Fruit fly (Drosophila melanogaster) whole organism, prepupa: Measurements from ENCODE around the gene FucT6.
A peak's percentile ranks its signal among the peaks of the same experiment; 100 is the strongest.

Experiments
- CG10631 ChIP-seq: fragments of 200-800 bp; sonication (Bioruptor generic); optimal IDR thresholded peaks from 2 replicates; lab custom pipeline; 2016; ENCODE audit warnings: missing biosample characterization, missing genetic modification characterization
- CG10669 ChIP-seq: fragments of 200-800 bp; sonication (Bioruptor generic); optimal IDR thresholded peaks from 3 replicates; lab custom pipeline; 2018; ENCODE audit warnings: missing biosample characterization, mild to moderate bottlenecking, missing genetic modification characterization, moderate library complexity
- CG11762 ChIP-seq: fragments of 200-800 bp; sonication (Bioruptor generic); optimal IDR thresholded peaks from 3 replicates; lab custom pipeline; 2016; ENCODE audit warnings: missing biosample characterization, missing genetic modification characterization; ENCODE audit not compliant: insufficient read depth
- CG15336 ChIP-seq: fragments of 200-800 bp; sonication (Bioruptor generic); IDR thresholded peaks from 2 replicates; pipeline ENCODE4 v1.3.6; 2022; ENCODE audit warnings: missing biosample characterization, missing genetic modification characterization
- CG1621 ChIP-seq: fragments of 200-800 bp; sonication (Bioruptor generic); optimal IDR thresholded peaks from 3 replicates; lab custom pipeline; 2018; ENCODE audit warnings: missing biosample characterization, mild to moderate bottlenecking, missing genetic modification characterization
- CG3032 ChIP-seq: fragments of 200-800 bp; optimal IDR thresholded peaks from 2 replicates; lab custom pipeline; 2019; ENCODE audit warnings: missing biosample characterization, mild to moderate bottlenecking, missing genetic modification characterization, moderate library complexity
- CG31627 ChIP-seq: fragments of 200-800 bp; sonication (Bioruptor generic); optimal IDR thresholded peaks from 3 replicates; lab custom pipeline; 2016; ENCODE audit warnings: missing biosample characterization, missing genetic modification characterization
- CG32006 ChIP-seq: fragments of 200-800 bp; sonication (Bioruptor generic); optimal IDR thresholded peaks from 3 replicates; lab custom pipeline; 2017; ENCODE audit warnings: missing biosample characterization, mild to moderate bottlenecking, missing genetic modification characterization
- CG6163 ChIP-seq: fragments of 200-800 bp; sonication (Bioruptor generic); IDR thresholded peaks from 3 replicates; pipeline ENCODE4 v1.3.6; 2022; ENCODE audit warnings: missing biosample characterization, missing genetic modification characterization
- CG6276 ChIP-seq: fragments of 200-800 bp; sonication (Bioruptor generic); optimal IDR thresholded peaks from 2 replicates; lab custom pipeline; 2017; ENCODE audit warnings: missing biosample characterization, mild to moderate bottlenecking, missing genetic modification characterization
- CG6792 ChIP-seq: fragments of 200-800 bp; sonication (Bioruptor generic); optimal IDR thresholded peaks from 3 replicates; lab custom pipeline; 2016; ENCODE audit warnings: missing biosample characterization, missing genetic modification characterization
- CG6808 ChIP-seq: fragments of 200-800 bp; sonication (Bioruptor generic); optimal IDR thresholded peaks from 3 replicates; lab custom pipeline; 2017; ENCODE audit warnings: missing biosample characterization, missing genetic modification characterization, mild to moderate bottlenecking, moderate library complexity, missing genetic modification reagents
- CG6854 ChIP-seq: fragments of 200-800 bp; sonication (Bioruptor generic); optimal IDR thresholded peaks from 2 replicates; lab custom pipeline; 2017; ENCODE audit warnings: missing biosample characterization, mild to moderate bottlenecking, missing genetic modification characterization
- CG7368 ChIP-seq: fragments of 200-800 bp; sonication (Bioruptor generic); optimal IDR thresholded peaks from 3 replicates; lab custom pipeline; 2016; ENCODE audit warnings: missing biosample characterization, missing genetic modification characterization
- CG9139 ChIP-seq: fragments of 200-800 bp; sonication (Bioruptor generic); optimal IDR thresholded peaks from 3 replicates; lab custom pipeline; 2017; ENCODE audit warnings: missing biosample characterization, mild to moderate bottlenecking, missing genetic modification characterization
- Eip75B ChIP-seq: fragments of 200-800 bp; sonication (Bioruptor generic); optimal IDR thresholded peaks from 3 replicates; lab custom pipeline; 2016; ENCODE audit warnings: missing biosample characterization, missing genetic modification characterization
- Eip78C ChIP-seq: fragments of 200-800 bp; sonication (Bioruptor generic); peaks from one replicate; lab custom pipeline; 2016; ENCODE audit warnings: missing biosample characterization, missing genetic modification characterization
- Eip93F ChIP-seq: fragments of 200-800 bp; sonication (Bioruptor generic); optimal IDR thresholded peaks from 2 replicates; lab custom pipeline; 2016; ENCODE audit warnings: missing biosample characterization, mild to moderate bottlenecking, missing genetic modification characterization
- Ets21C ChIP-seq: fragments of 200-800 bp; sonication (Bioruptor generic); optimal IDR thresholded peaks from 3 replicates; lab custom pipeline; 2016; ENCODE audit warnings: missing biosample characterization, missing genetic modification characterization
- Ets96B ChIP-seq: fragments of 200-800 bp; optimal IDR thresholded peaks from 2 replicates; lab custom pipeline; 2019; ENCODE audit warnings: missing biosample characterization, mild to moderate bottlenecking, missing genetic modification characterization, moderate library complexity
- Gug ChIP-seq: fragments of 200-800 bp; sonication (Bioruptor generic); IDR thresholded peaks from 2 replicates; pipeline ENCODE4 v1.3.6; 2022; ENCODE audit warnings: missing biosample characterization, missing genetic modification characterization
- Hr39 ChIP-seq: fragments of 200-800 bp; sonication (Bioruptor generic); optimal IDR thresholded peaks from 2 replicates; lab custom pipeline; 2016; ENCODE audit warnings: missing biosample characterization, missing genetic modification characterization
- Lpt ChIP-seq: fragments of 200-800 bp; sonication (Bioruptor generic); optimal IDR thresholded peaks from 3 replicates; lab custom pipeline; 2016; ENCODE audit warnings: missing biosample characterization, missing genetic modification characterization
- OdsH ChIP-seq: fragments of 200-800 bp; sonication (Bioruptor generic); optimal IDR thresholded peaks from 3 replicates; lab custom pipeline; 2016; ENCODE audit warnings: missing biosample characterization, missing genetic modification characterization
- Smox ChIP-seq: fragments of 200-800 bp; sonication (Bioruptor generic); optimal IDR thresholded peaks from 3 replicates; lab custom pipeline; 2016; ENCODE audit warnings: missing biosample characterization, missing genetic modification characterization
- Sox102F ChIP-seq: fragments of 200-800 bp; sonication (Bioruptor generic); optimal IDR thresholded peaks from 2 replicates; lab custom pipeline; 2016; ENCODE audit warnings: missing biosample characterization, mild to moderate bottlenecking, missing genetic modification characterization
- Sox14 ChIP-seq: fragments of 200-800 bp; sonication (Bioruptor generic); optimal IDR thresholded peaks from 3 replicates; lab custom pipeline; 2016; ENCODE audit warnings: missing biosample characterization, missing genetic modification characterization
- achi ChIP-seq: fragments of 200-800 bp; sonication (Bioruptor generic); optimal IDR thresholded peaks from 3 replicates; lab custom pipeline; 2016; ENCODE audit warnings: missing biosample characterization, missing genetic modification characterization
- acj6 ChIP-seq: fragments of 200-800 bp; sonication (Bioruptor generic); optimal IDR thresholded peaks from 3 replicates; lab custom pipeline; 2016; ENCODE audit warnings: missing biosample characterization, missing genetic modification characterization
- eg ChIP-seq: fragments of 200-800 bp; sonication (Bioruptor generic); IDR thresholded peaks from 3 replicates; pipeline ENCODE4 v1.3.6; 2022; ENCODE audit warnings: missing biosample characterization, missing genetic modification characterization
- esn ChIP-seq: fragments of 200-800 bp; sonication (Bioruptor generic); optimal IDR thresholded peaks from 2 replicates; lab custom pipeline; 2016; ENCODE audit warnings: missing biosample characterization, mild to moderate bottlenecking, missing genetic modification characterization, moderate library complexity
- fd59A ChIP-seq: fragments of 200-800 bp; sonication (Bioruptor generic); optimal IDR thresholded peaks from 2 replicates; lab custom pipeline; 2017; ENCODE audit warnings: missing biosample characterization, mild to moderate bottlenecking, missing genetic modification characterization, missing genetic modification reagents
- fd85E ChIP-seq: fragments of 200-800 bp; sonication (Bioruptor generic); optimal IDR thresholded peaks from 3 replicates; lab custom pipeline; 2016; ENCODE audit warnings: missing biosample characterization, missing genetic modification characterization
- fkh ChIP-seq: fragments of 200-800 bp; sonication (Bioruptor generic); optimal IDR thresholded peaks from 3 replicates; lab custom pipeline; 2017; ENCODE audit warnings: missing biosample characterization, mild to moderate bottlenecking, missing genetic modification characterization, moderate library complexity
- net ChIP-seq: fragments of 200-800 bp; sonication (Bioruptor generic); optimal IDR thresholded peaks from 3 replicates; lab custom pipeline; 2016; ENCODE audit warnings: missing biosample characterization, missing genetic modification characterization
- salr ChIP-seq, 2 experiments: fragments of 200-800 bp; sonication (Bioruptor generic); optimal IDR thresholded peaks; 3 replicates each; lab custom pipeline; 2016 to 2018; ENCODE audit warnings: missing biosample characterization in 2 of 2, missing genetic modification characterization in 2 of 2, mild to moderate bottlenecking in 1 of 2
- spab ChIP-seq: fragments of 200-800 bp; sonication (Bioruptor generic); optimal IDR thresholded peaks from 2 replicates; lab custom pipeline; 2017; ENCODE audit warnings: missing biosample characterization, mild to moderate bottlenecking, missing genetic modification characterization, missing genetic modification reagents
- ss ChIP-seq, 2 experiments: fragments of 200-800 bp; sonication (Bioruptor generic); optimal IDR thresholded peaks; 2 replicates in 1 of 2; 3 replicates in 1 of 2; lab custom pipeline; 2017 to 2018; ENCODE audit warnings: mild to moderate bottlenecking in 2 of 2, missing biosample characterization in 2 of 2, missing genetic modification characterization in 2 of 2, moderate library complexity in 1 of 2
- svp ChIP-seq: fragments of 200-800 bp; sonication (Bioruptor generic); peaks from one replicate; lab custom pipeline; 2016; ENCODE audit warnings: missing biosample characterization, missing genetic modification characterization
- topi ChIP-seq: fragments of 200-800 bp; sonication (Bioruptor generic); optimal IDR thresholded peaks from 3 replicates; lab custom pipeline; 2016; ENCODE audit warnings: missing biosample characterization, missing genetic modification characterization
- vri ChIP-seq: fragments of 200-800 bp; sonication (Bioruptor generic); optimal IDR thresholded peaks from 3 replicates; lab custom pipeline; 2016; ENCODE audit warnings: missing biosample characterization, mild to moderate bottlenecking, missing genetic modification characterization

Gene FucT6

DNA sequence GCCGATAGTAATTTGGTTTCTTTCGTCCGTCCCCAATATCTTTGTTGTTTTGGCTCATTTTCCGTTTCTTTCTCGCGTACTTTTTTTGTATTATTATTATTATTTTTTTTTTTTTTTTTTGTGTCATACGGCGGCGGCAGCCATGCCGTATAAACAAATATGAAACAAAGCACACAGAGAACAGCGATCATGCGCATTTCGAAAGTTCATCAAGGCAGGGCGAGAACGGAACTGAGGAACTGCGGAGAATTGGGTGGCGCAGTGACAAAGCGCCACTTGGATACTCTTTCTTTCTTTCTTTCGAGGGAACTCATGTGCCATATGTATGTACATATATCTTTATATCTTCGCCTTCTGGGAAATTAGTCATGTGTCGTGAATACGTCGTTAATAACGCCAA, 25.3 kb downstream of the FucT6 start (continued):
- TF ChIP-seq Hr39 (GFP tag; lab: Kevin White, UChicago): peak; percentile 14
- TF ChIP-seq CG1621 (tag; lab: Kevin White, UChicago): peak; percentile 34
- TF ChIP-seq OdsH: peak; percentile 22
- peak; percentile 78 for TF ChIP-seq svp (GFP tag; lab: Kevin White, UChicago)
- TF ChIP-seq CG6854 (GFP tag; lab: Kevin White, UChicago): peak; percentile 11
- no peak for TF ChIP-seq Gug (GFP tag; lab: Robert Waterston, UW)
- TF ChIP-seq CG6163: peak; percentile 80
- TF ChIP-seq CG6808 (GFP tag; lab: Kevin White, UChicago): peak; percentile 39
- peak; percentile 12 for TF ChIP-seq fd59A (GFP tag; lab: Kevin White, UChicago)
- TF ChIP-seq CG11762 (GFP tag; lab: Kevin White, UChicago): peak; percentile 1
- no peak for TF ChIP-seq fd85E
- peak; percentile 24 for TF ChIP-seq CG3032 (tag; lab: Kevin White, UChicago)
- TF ChIP-seq Eip78C (GFP tag; lab: Kevin White, UChicago): peak; percentile 61
- TF ChIP-seq CG10631 (GFP tag; lab: Kevin White, UChicago): peak; percentile 4

- TF ChIP-seq CG31627 (GFP tag; lab: Kevin White, UChicago) (no peak), fkh (peak; percentile 10), CG10631 (GFP tag; lab: Kevin White, UChicago) (no peak), CG3032 (tag; lab: Kevin White, UChicago) (no peak), Eip75B (peak; percentile 7), acj6 (GFP tag; lab: Kevin White, UChicago) (no peak), CG6276 (GFP tag; lab: Kevin White, UChicago) (no peak), achi (GFP tag; lab: Kevin White, UChicago) (no peak), CG7368 (GFP tag; lab: Kevin White, UChicago) (no peak), CG6163 (peak; percentile 60; the same call in 2 of the 3 replicates), Smox (GFP tag; lab: Kevin White, UChicago) (no peak), Lpt (no peak), topi (peak; percentile 41), CG9139 (GFP tag; lab: Kevin White, UChicago) (no peak), salr (GFP tag; optimal IDR thresholded peaks at IDR 0.05; lab: Kevin White, UChicago) (no peak), CG6792 (no peak), CG10669 (GFP tag; lab: Kevin White, UChicago) (no peak), Ets96B (tag; lab: Kevin White, UChicago) (no peak), eg (GFP tag; lab: Robert Waterston, UW) (peak; percentile 42; the same call in 1 of the 3 replicates), svp (GFP tag; lab: Kevin White, UChicago) (peak; percentile 85), Sox14 (GFP tag; lab: Kevin White, UChicago) (peak; percentile 63), esn (GFP tag; lab: Kevin White, UChicago) (peak; percentile 13), Sox102F (GFP tag; lab: Kevin White, UChicago) (no peak), ss (GFP tag; optimal IDR thresholded peaks at IDR 0.05; lab: Kevin White, UChicago) (peak in 1 of 2 experiments; percentile 42), Eip93F (peak; percentile 37), spab (GFP tag; lab: Kevin White, UChicago) (no peak), CG15336 (GFP tag; lab: Robert Waterston, UW) (no peak), OdsH (no peak), Eip78C (GFP tag; lab: Kevin White, UChicago) (peak; percentile 22), CG32006 (GFP tag; lab: Kevin White, UChicago) (no peak), Ets21C (no peak), net (GFP tag; lab: Kevin White, UChicago) (no peak), CG6808 (GFP tag; lab: Kevin White, UChicago) (no peak), vri (GFP tag; lab: Kevin White, UChicago) (peak; percentile 46)
- TF ChIP-seq, all 60 proteins: peak for 12
Measured at dm6 chrX:11683480-11683879, 26.3 kb downstream of the FucT6 start.
